Worm (Caenorhabditis elegans) whole organism, young adult: ENCODE measurements around the gene Y39E4B.11.

ENCODE experiments used
- C06A6.2 ChIP-seq: fragments of 200-800 bp; sonication (Bioruptor generic); conservative IDR thresholded peaks from 2 replicates; pipeline ENCODE4 v1.3.6; 2022; ENCODE audit warnings: missing genetic modification characterization, missing compliant biosample characterization
- D2030.7 ChIP-seq: fragments of 200-800 bp; sonication (Bioruptor generic); IDR thresholded peaks from 2 replicates; pipeline ENCODE4 v1.3.6; 2022; ENCODE audit warnings: missing genetic modification reagents, missing genetic modification characterization, missing compliant biosample characterization
- F33H1.4 ChIP-seq: fragments of 200-800 bp; sonication (Bioruptor generic); IDR thresholded peaks from 2 replicates; pipeline ENCODE4 v1.3.6; 2022; ENCODE audit warnings: missing genetic modification reagents, missing genetic modification characterization, missing compliant biosample characterization
- F37B4.10 ChIP-seq: fragments of 200-800 bp; sonication (Bioruptor generic); IDR thresholded peaks from 2 replicates; pipeline ENCODE4 v1.3.6; 2022; ENCODE audit warnings: missing genetic modification characterization, missing compliant biosample characterization
- K12H6.12 ChIP-seq: fragments of 200-800 bp; sonication (Bioruptor generic); optimal IDR thresholded peaks from 2 replicates; lab custom pipeline; 2018; ENCODE audit warnings: mild to moderate bottlenecking, missing genetic modification characterization, missing compliant biosample characterization
- Y53F4B.3 ChIP-seq: fragments of 200-800 bp; sonication (Bioruptor generic); IDR thresholded peaks from 2 replicates; pipeline ENCODE4 v1.3.6; 2022; ENCODE audit warnings: missing genetic modification reagents, missing genetic modification characterization, missing compliant biosample characterization
- Y53G8AR.9 ChIP-seq: fragments of 200-800 bp; sonication (Bioruptor generic); conservative IDR thresholded peaks from 2 replicates; pipeline ENCODE4 v1.3.6; 2022; ENCODE audit warnings: missing genetic modification reagents, missing genetic modification characterization, missing compliant biosample characterization
- Y56A3A.18 ChIP-seq: fragments of 200-800 bp; sonication (Bioruptor generic); IDR thresholded peaks from 2 replicates; pipeline ENCODE4 v1.3.6; 2022; ENCODE audit warnings: missing genetic modification reagents, missing genetic modification characterization, missing compliant biosample characterization
- ZK185.1 ChIP-seq: sonication (generic microtip); optimal IDR thresholded peaks from 2 replicates; lab custom pipeline; 2016; ENCODE audit warnings: mild to moderate bottlenecking, missing genetic modification characterization, missing compliant biosample characterization; ENCODE audit not compliant: poor library complexity, severe bottlenecking
- bed-1 ChIP-seq: fragments of 200-800 bp; sonication (Bioruptor generic); IDR thresholded peaks from 2 replicates; pipeline ENCODE4 v1.3.6; 2022; ENCODE audit warnings: missing genetic modification reagents, missing genetic modification characterization, missing compliant biosample characterization
- ccch-3 ChIP-seq: fragments of 200-800 bp; sonication (Bioruptor generic); optimal IDR thresholded peaks from 2 replicates; lab custom pipeline; 2018; ENCODE audit warnings: mild to moderate bottlenecking, missing genetic modification characterization, missing compliant biosample characterization
- cebp-1 ChIP-seq, 2 experiments: fragments of 200-800 bp in 1 of 2; sonication (Bioruptor generic) in 1 of 2; sonication (generic microtip) in 1 of 2; IDR thresholded peaks in 1 of 2; optimal IDR thresholded peaks in 1 of 2; 2 replicates each; pipeline versions ENCODE4 v1.3.6 to Lab custom; 2017 to 2022; ENCODE audit warnings: missing compliant biosample characterization in 2 of 2, missing genetic modification characterization in 2 of 2, mild to moderate bottlenecking in 1 of 2, missing genetic modification reagents in 1 of 2, moderate library complexity in 1 of 2
- ceh-58 ChIP-seq: fragments of 200-800 bp; sonication (Bioruptor generic); IDR thresholded peaks from 2 replicates; pipeline ENCODE4 v1.3.6; 2022; ENCODE audit warnings: missing genetic modification characterization, missing compliant biosample characterization
- ceh-79 ChIP-seq: sonication (generic microtip); optimal IDR thresholded peaks from 2 replicates; lab custom pipeline; 2017; ENCODE audit warnings: mild to moderate bottlenecking, missing genetic modification characterization, missing compliant biosample characterization
- ceh-91 ChIP-seq: fragments of 200-800 bp; sonication (Bioruptor generic); IDR thresholded peaks from 2 replicates; pipeline ENCODE4 v1.3.6; 2022; ENCODE audit warnings: missing genetic modification reagents, missing genetic modification characterization, missing compliant biosample characterization
- dox-1 ChIP-seq: fragments of 200-800 bp; sonication (Bioruptor generic); IDR thresholded peaks from 2 replicates; pipeline ENCODE4 v1.3.6; 2022; ENCODE audit warnings: missing genetic modification reagents, missing genetic modification characterization, missing compliant biosample characterization
- egrh-3 ChIP-seq: fragments of 200-800 bp; sonication (Bioruptor generic); IDR thresholded peaks from 2 replicates; pipeline ENCODE4 v1.3.6; 2022; ENCODE audit warnings: missing genetic modification reagents, missing genetic modification characterization, missing compliant biosample characterization
- ets-4 ChIP-seq: fragments of 200-800 bp; sonication (Bioruptor generic); optimal IDR thresholded peaks from 2 replicates; lab custom pipeline; 2018; ENCODE audit warnings: mild to moderate bottlenecking, missing genetic modification characterization, missing compliant biosample characterization
- fkh-3 ChIP-seq: sonication (generic microtip); optimal IDR thresholded peaks from 2 replicates; lab custom pipeline; 2016; ENCODE audit warnings: mild to moderate bottlenecking, missing genetic modification characterization, missing compliant biosample characterization
- him-1 ChIP-seq: sonication (generic microtip); optimal IDR thresholded peaks from 2 replicates; lab custom pipeline; 2016; ENCODE audit warnings: missing genotype, missing genetic modification reagents, missing genetic modification characterization, missing compliant biosample characterization
- hmg-1.2 ChIP-seq: fragments of 200-800 bp; sonication (Bioruptor generic); IDR thresholded peaks from 2 replicates; pipeline ENCODE4 v1.3.6; 2022; ENCODE audit warnings: missing genetic modification reagents, missing genetic modification characterization, missing compliant biosample characterization
- hsf-1 ChIP-seq: fragments of 200-800 bp; sonication (Bioruptor generic); IDR thresholded peaks from 2 replicates; pipeline ENCODE4 v1.3.6; 2022; ENCODE audit warnings: missing genetic modification reagents, missing genetic modification characterization, missing compliant biosample characterization
- lin-35 ChIP-seq, 3 experiments: fragments of 150-350 bp in 2 of 3; sonication (generic microtip) in 1 of 3; optimal IDR thresholded peaks; 2 replicates each; lab custom pipeline; 2014 to 2018; ENCODE audit warnings: missing biosample characterization in 3 of 3, missing genetic modification characterization in 3 of 3, missing genetic modification reagents in 3 of 3
- lin-40 ChIP-seq: sonication (generic microtip); optimal IDR thresholded peaks from 2 replicates; lab custom pipeline; 2016; ENCODE audit warnings: missing genetic modification characterization, mild to moderate bottlenecking, missing compliant biosample characterization, missing genotype, missing genetic modification reagents
- lsl-1 ChIP-seq: fragments of 200-800 bp; sonication (Bioruptor generic); optimal IDR thresholded peaks from 2 replicates; lab custom pipeline; 2018; ENCODE audit warnings: mild to moderate bottlenecking, missing genetic modification characterization, moderate library complexity, missing compliant biosample characterization
- madf-6 ChIP-seq: fragments of 200-800 bp; sonication (Bioruptor generic); IDR thresholded peaks from 2 replicates; pipeline ENCODE4 v1.3.6; 2022; ENCODE audit warnings: missing genetic modification reagents, missing genetic modification characterization, missing compliant biosample characterization
- nfya-1 ChIP-seq: sonication (generic microtip); optimal IDR thresholded peaks from 2 replicates; lab custom pipeline; 2017; ENCODE audit warnings: antibody characterized with exemption, missing compliant biosample characterization, missing genetic modification characterization, borderline replicate concordance; ENCODE audit not compliant: insufficient read depth
- nfyb-1 ChIP-seq: fragments of 200-800 bp; sonication (Bioruptor generic); IDR thresholded peaks from 2 replicates; pipeline ENCODE4 v1.3.6; 2022; ENCODE audit warnings: missing genetic modification reagents, missing genetic modification characterization, missing compliant biosample characterization
- nhr-27 ChIP-seq: fragments of 200-800 bp; sonication (Bioruptor generic); optimal IDR thresholded peaks from 2 replicates; lab custom pipeline; 2018; ENCODE audit warnings: mild to moderate bottlenecking, missing genetic modification characterization, moderate library complexity, missing compliant biosample characterization
- nhr-80 ChIP-seq: sonication (generic microtip); optimal IDR thresholded peaks from 2 replicates; lab custom pipeline; 2016; ENCODE audit warnings: missing genetic modification characterization, missing compliant biosample characterization
- rcor-1 ChIP-seq: fragments of 200-800 bp; sonication (Bioruptor generic); IDR thresholded peaks from 2 replicates; pipeline ENCODE4 v1.3.6; 2022; ENCODE audit warnings: missing genetic modification reagents, missing genetic modification characterization, missing compliant biosample characterization
- sea-2 ChIP-seq: fragments of 200-800 bp; sonication (Bioruptor generic); IDR thresholded peaks from 2 replicates; pipeline ENCODE4 v1.3.6; 2022; ENCODE audit warnings: missing genetic modification characterization, missing compliant biosample characterization
- snpc-1.1 ChIP-seq: sonication (generic microtip); optimal IDR thresholded peaks from 2 replicates; lab custom pipeline; 2017; ENCODE audit warnings: missing genetic modification characterization, mild to moderate bottlenecking, missing compliant biosample characterization, antibody characterized with exemption, moderate library complexity, missing genotype, missing genetic modification reagents; ENCODE audit not compliant: insufficient read depth
- snpc-1.3 ChIP-seq: sonication (generic microtip); optimal IDR thresholded peaks from 2 replicates; lab custom pipeline; 2017; ENCODE audit warnings: missing genetic modification characterization, mild to moderate bottlenecking, missing compliant biosample characterization, antibody characterized with exemption, moderate library complexity, missing genotype, missing genetic modification reagents; ENCODE audit not compliant: insufficient read depth
- somi-1 ChIP-seq: fragments of 200-800 bp; sonication (Bioruptor generic); optimal IDR thresholded peaks from 2 replicates; lab custom pipeline; 2018; ENCODE audit warnings: mild to moderate bottlenecking, missing genetic modification characterization, missing compliant biosample characterization
- tbp1 ChIP-seq: fragments of 200-800 bp; sonication (Bioruptor generic); optimal IDR thresholded peaks from 2 replicates; lab custom pipeline; 2018; ENCODE audit warnings: mild to moderate bottlenecking, missing genetic modification characterization, missing compliant biosample characterization
- unc-130 ChIP-seq: sonication (generic microtip); optimal IDR thresholded peaks from 2 replicates; lab custom pipeline; 2016; ENCODE audit warnings: missing genetic modification reagents, missing genetic modification characterization, missing compliant biosample characterization
- ztf-22 ChIP-seq: fragments of 200-800 bp; sonication (Bioruptor generic); optimal IDR thresholded peaks from 2 replicates; lab custom pipeline; 2018; ENCODE audit warnings: mild to moderate bottlenecking, missing genetic modification characterization, moderate library complexity, missing compliant biosample characterization
- ztf-3 ChIP-seq: fragments of 200-800 bp; sonication (Bioruptor generic); optimal IDR thresholded peaks from 2 replicates; lab custom pipeline; 2018; ENCODE audit warnings: mild to moderate bottlenecking, missing genetic modification characterization, missing compliant biosample characterization

Gene Y39E4B.11

DNA sequence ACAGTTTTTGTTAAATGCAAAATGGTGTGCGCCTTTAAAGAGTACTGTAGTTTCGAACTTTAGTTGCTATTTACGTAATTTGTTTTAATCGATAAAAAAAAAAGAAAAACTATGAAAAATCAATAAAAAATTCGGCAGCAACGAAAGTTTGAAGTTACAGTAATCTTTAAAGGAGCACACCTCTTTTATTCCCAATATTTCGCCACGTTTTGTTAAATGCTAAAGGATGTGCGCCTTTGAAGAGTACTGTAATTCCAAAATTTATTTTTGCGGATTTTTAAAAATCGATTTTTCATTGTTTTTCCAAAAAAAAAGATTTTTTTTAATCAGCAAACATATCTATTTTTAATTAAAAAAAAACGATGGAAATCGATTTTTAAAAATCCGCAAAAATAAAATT lies 31.1 kb upstream of the Y39E4B.11 start:
- no peak for TF ChIP-seq ceh-58
- no peak for TF ChIP-seq snpc-1.1 (tag; lab: Kevin White, UChicago)
- TF ChIP-seq somi-1 (GFP tag; lab: Kevin White, UChicago) = no peak
- TF ChIP-seq nfyb-1 = no peak
- no peak for TF ChIP-seq ccch-3 (GFP tag; lab: Kevin White, UChicago)
- no peak for TF ChIP-seq lin-35 (GFP tag; optimal IDR thresholded peaks at IDR 0.05; lab: Kevin White, UChicago)
- TF ChIP-seq lsl-1 (GFP tag; lab: Kevin White, UChicago) = peak; percentile 89
- no peak for TF ChIP-seq nhr-27
- 0 out of 2 replicates have a peak, but pooled peaks have one; percentile 12 for TF ChIP-seq D2030.7 (GFP tag; lab: Robert Waterston, UW)
- no peak for TF ChIP-seq ceh-91 (GFP tag; lab: Robert Waterston, UW)
- no peak for TF ChIP-seq Y56A3A.18 (GFP tag; lab: Robert Waterston, UW)
- TF ChIP-seq ceh-79 = no peak
- TF ChIP-seq K12H6.12 = no peak
- TF ChIP-seq egrh-3 (GFP tag; lab: Robert Waterston, UW) = no peak
- TF ChIP-seq tbp1 (GFP tag; lab: Kevin White, UChicago) = no peak
- TF ChIP-seq F33H1.4 = peak; percentile 53
- TF ChIP-seq ztf-3 = no peak
- peak; percentile 66 for TF ChIP-seq madf-6 (GFP tag; lab: Robert Waterston, UW)
- TF ChIP-seq F37B4.10 (GFP tag; lab: Robert Waterston, UW) = no peak
- TF ChIP-seq dox-1 (GFP tag; lab: Robert Waterston, UW) = no peak
- TF ChIP-seq ztf-22 (GFP tag; lab: Kevin White, UChicago) = no peak
- TF ChIP-seq, all 124 proteins: peak for 4

ce11 chrIII:13176876-13177275 lies 27.9 kb upstream of the Y39E4B.11 start:
- no peak for TF ChIP-seq snpc-1.1 (tag; lab: Kevin White, UChicago)
- no peak for TF ChIP-seq snpc-1.3 (tag; lab: Kevin White, UChicago)
- no peak for TF ChIP-seq fkh-3 (tag; lab: Kevin White, UChicago)
- TF ChIP-seq sea-2 = no peak
- no peak for TF ChIP-seq him-1 (tag; lab: Kevin White, UChicago)
- no peak for TF ChIP-seq C06A6.2 (GFP tag; lab: Robert Waterston, UW)
- TF ChIP-seq hsf-1 = no peak
- TF ChIP-seq Y53G8AR.9 = no peak
- no peak for TF ChIP-seq ets-4 (GFP tag; lab: Kevin White, UChicago)
- TF ChIP-seq Y53F4B.3 = no peak
- TF ChIP-seq bed-1 = no peak
- TF ChIP-seq rcor-1 (GFP tag; lab: Robert Waterston, UW) = no peak
- TF ChIP-seq unc-130 = no peak

DNA sequence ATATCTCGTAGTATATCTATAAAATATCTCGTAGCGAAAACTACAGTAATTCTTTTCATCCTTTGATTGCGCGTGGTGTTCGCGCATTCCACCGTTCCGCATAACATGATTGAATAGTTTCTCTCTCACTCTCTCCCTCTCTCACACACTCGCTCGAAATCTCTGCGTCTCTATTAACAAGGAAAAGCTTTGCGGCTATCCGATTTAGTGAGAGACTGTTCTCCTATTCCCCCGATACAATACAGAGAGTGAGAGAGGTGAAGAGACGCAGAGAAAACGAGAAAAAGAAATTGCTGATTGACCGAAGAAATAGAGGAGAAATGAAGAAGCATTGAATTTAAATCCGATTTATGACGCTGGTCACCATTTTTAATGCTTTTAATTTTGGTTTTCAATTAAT lies 22.8 kb upstream of the Y39E4B.11 start:
- TF ChIP-seq nhr-80 (tag; lab: Kevin White, UChicago) (peak; percentile 9), nfya-1 (tag; lab: Kevin White, UChicago) (no peak), lin-40 (peak; percentile 5), cebp-1 (GFP tag; IDR thresholded peaks at IDR 0.05; lab: Robert Waterston, UW) (no peak), cebp-1 (tag; optimal IDR thresholded peaks at IDR 0.05; lab: Kevin White, UChicago) (peak; percentile 15), hmg-1.2 (GFP tag; lab: Robert Waterston, UW) (peak; percentile 70), fkh-3 (tag; lab: Kevin White, UChicago) (no peak), ZK185.1 (peak; percentile 10)
